Worm (Caenorhabditis elegans): ENCODE results near the gene F44G4.6.

DNA sequence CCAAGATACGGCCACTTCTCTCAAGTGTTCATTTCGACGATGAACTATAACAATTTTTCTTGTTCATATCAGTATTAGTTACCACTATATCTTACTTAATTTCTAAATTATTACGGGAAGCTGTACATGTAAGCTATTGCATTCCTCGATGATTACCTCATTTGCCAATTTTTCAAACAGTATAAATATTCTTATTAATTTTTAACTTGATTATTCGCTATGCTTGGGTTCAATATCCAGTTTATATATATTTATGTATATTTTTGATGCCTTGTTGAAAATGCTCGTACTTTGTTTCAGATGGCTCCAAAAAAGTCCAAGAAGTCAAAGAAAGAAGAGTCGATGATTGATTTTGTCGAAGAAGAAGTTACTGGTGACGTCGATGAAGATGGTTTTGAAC lies 7.3 kb downstream of the F44G4.6 start, which contains the start of gene F44G4.1:
- TF ChIP-seq ztf-29 (GFP tag; IDR thresholded peaks at IDR 0.05) (no peak), ztf-23 (GFP tag; IDR thresholded peaks at IDR 0.05) (no peak)
